Worm (Caenorhabditis elegans): ENCODE measurements around the gene fln-2.
"Not testable (repeated sequence)": the region's sequence is repeated elsewhere in the genome, so short reads cannot be mapped to it uniquely, and the experiment has no call there.

The fln-2 gene

DNA sequence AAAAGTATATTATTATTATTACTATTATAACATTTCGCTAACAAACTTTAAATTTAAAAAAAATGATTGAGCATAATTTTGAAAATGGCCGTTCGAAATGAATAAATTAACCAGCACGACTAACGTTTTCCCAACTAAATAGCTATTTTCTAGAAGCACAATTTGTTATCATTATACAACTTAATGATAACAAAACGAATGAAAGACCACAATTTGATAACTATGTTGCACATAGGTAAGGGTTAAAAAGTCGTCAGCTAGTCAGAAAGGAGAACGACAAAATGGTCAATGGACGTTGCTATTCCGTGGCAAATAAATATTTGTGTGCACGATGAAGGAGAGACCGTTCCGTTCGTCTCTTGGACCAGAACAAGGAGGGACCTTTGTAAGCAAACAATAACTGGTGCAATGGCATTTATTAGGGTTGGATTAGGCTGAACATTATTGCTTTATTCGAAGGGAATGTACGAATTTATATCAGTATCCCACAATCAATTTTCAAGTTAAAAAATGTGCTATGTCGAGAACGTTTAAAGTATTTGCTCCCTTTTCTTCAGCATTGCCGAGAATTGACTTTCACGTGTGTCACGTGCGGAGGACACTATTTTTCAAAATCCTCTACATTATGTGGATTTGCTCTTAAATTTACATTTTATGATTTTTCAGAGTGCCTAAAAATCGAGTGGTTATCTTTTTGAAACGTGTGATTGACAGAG is 55.1 kb downstream of the fln-2 start, which contains the start of gene ZK899.3:
TSS of gene ZK899.3 (plus strand) at position 666 of the 716 bp plus-strand sequence.
- no peak for TF ChIP-seq mef-2 (tag; optimal IDR thresholded peaks at IDR 0.05)
- TF ChIP-seq mdl-1 (tag; optimal IDR thresholded peaks at IDR 0.05), result no peak
- TF ChIP-seq ztf-4 (tag; optimal IDR thresholded peaks at IDR 0.05), result no peak
- TF ChIP-seq dsc-1 (tag; optimal IDR thresholded peaks at IDR 0.05), result no peak
- TF ChIP-seq skn-1 (tag; optimal IDR thresholded peaks at IDR 0.05), result no peak
- no peak for TF ChIP-seq isw-1 (GFP tag; IDR thresholded peaks at IDR 0.05)
- no peak for TF ChIP-seq lin-13 (GFP tag; optimal IDR thresholded peaks at IDR 0.05)
- no peak for TF ChIP-seq blmp-1 (tag; optimal IDR thresholded peaks at IDR 0.05)
- TF ChIP-seq fkh-10 (GFP tag; optimal IDR thresholded peaks at IDR 0.05), result no peak
- no peak for TF ChIP-seq unc-86 (tag; optimal IDR thresholded peaks at IDR 0.05)
- TF ChIP-seq aly-2 (tag; optimal IDR thresholded peaks at IDR 0.05), result no peak
- no peak for TF ChIP-seq sup-37 (GFP tag; optimal IDR thresholded peaks at IDR 0.05)
- TF ChIP-seq pqm-1 (tag; optimal IDR thresholded peaks at IDR 0.05), result no peak
- no peak for TF ChIP-seq hlh-4 (tag; optimal IDR thresholded peaks at IDR 0.05)
- no peak for TF ChIP-seq ztf-11 (tag; optimal IDR thresholded peaks at IDR 0.05)
- TF ChIP-seq hpl-2 (GFP tag; optimal IDR thresholded peaks at IDR 0.05), result no peak
- no peak for TF ChIP-seq F16B12.6 (tag; optimal IDR thresholded peaks at IDR 0.05)

DNA sequence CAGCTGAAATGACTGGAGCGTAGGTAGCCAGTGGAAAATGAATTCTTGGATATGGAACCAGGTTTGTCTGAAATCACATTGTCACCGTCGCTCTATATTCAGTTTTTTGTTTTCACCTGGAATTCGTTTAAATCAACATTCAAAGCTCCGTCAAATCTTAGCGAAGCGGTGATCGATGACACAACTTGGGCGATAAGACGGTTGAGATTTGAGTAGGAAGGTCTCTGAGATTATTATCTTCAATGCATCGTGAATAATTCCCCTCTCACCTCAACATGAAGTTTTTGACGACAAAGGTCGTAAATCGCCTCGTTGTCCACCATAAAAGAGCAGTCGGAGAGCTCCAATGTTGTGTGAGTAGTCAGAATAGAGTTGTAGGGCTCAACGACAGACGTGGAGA is 59.1 kb downstream of the fln-2 start:
- TF ChIP-seq tlp-1 (tag; optimal IDR thresholded peaks at IDR 0.05), result no peak
- TF ChIP-seq nhr-85 (tag), result peak; percentile 8

DNA sequence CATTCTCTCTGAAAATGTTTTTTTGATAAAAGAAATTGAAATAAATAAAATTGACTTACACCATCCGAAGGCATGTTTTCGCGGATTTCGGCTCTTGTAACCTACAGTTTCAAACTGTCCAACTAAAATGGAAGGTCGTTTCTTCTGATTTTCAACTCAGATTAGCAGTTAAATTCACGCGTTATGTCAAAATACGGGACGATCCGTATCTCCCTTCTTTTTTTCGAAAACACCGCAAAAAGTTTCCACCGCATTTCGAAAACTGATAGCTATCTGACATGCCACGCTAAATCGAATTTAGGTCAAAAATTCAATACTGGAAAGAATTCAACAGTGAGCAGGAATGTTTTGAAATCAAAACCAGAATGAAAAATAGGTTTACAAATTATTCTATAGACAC is 60.6 kb downstream of the fln-2 start, which contains the start of gene tba-8:
TSS of gene tba-8 (minus strand) at position 207 of the 400 bp plus-strand sequence.
- TF ChIP-seq elt-3 (tag; optimal IDR thresholded peaks at IDR 0.05) (no peak), nhr-85 (tag) (peak; percentile 79), lin-14 (GFP tag; optimal IDR thresholded peaks at IDR 0.05) (peak; percentile 25), blmp-1 (tag; optimal IDR thresholded peaks at IDR 0.05) (peak; percentile 19)

DNA sequence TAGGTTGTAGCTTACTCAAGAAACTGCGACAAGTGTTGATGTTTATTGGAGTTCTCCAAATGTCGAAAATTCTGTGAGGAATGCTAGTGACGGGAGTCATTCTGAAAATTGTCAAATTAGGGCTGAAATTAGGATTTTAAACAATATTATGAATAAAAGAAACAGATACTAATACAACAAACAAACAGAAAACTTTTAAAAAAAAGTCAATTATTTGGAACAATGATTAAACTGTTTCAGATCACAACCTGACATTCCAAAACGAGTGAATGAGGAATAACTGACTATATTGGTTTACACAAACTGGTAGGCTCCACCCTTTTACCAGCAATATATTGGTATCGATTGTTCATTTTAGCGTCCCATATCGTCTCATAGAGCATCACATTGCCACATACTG is 63.3 kb downstream of the fln-2 start, which contains the start of gene ZK899.5:
TSS of gene ZK899.5 (minus strand) at position 101 of the 400 bp plus-strand sequence.
- TF ChIP-seq vab-15 (tag; optimal IDR thresholded peaks at IDR 0.05); dpl-1 (GFP tag; optimal IDR thresholded peaks at IDR 0.05); isw-1 (GFP tag; IDR thresholded peaks at IDR 0.05): not testable (repeated sequence)

DNA sequence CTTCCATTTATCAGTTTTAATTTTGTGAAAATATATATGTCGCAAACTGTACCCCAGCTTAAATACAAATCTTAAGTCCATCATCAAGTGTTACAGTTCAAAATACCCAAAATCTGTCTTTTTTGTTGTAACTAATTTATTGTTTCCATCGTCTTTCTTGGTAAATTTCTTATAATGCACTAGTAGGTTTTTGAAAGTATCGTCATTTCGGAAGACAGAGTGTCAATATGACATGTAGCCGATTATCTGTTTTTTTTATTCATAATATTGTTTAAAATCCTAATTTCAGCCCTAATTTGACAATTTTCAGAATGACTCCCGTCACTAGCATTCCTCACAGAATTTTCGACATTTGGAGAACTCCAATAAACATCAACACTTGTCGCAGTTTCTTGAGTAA is 65.5 kb downstream of the fln-2 start, which contains the start of gene ZK899.6:
TSS of gene ZK899.6 (plus strand) at position 301 of the 400 bp plus-strand sequence.
- TF ChIP-seq elt-3, jun-1, nhr-47 (tag; optimal IDR thresholded peaks at IDR 0.05): not testable (repeated sequence)

DNA sequence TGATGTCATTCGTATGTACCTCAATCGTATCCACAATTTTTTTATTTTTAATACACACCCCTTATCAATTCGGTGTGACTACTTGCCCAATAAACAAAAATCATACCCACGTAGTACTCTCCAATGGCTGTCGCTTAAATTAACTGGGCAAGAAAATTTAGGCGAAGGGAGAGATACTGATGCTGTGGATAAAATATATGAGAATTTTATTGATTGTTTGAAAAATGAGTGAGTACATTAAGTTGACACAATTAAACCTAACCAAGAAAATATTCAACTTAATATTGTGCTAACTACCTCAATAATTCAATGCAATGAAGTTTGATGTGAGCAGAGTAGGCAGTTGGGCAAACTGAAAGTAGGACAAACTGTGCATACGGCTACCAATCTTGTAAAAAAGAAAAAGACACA is 68.2 kb downstream of the fln-2 start:
- TF ChIP-seq hpl-2 (GFP tag; optimal IDR thresholded peaks at IDR 0.05) (peak; percentile 99), mab-9 (GFP tag; IDR thresholded peaks at IDR 0.05) (peak; percentile 97), lsy-2 (tag; optimal IDR thresholded peaks at IDR 0.05) (peak; percentile 95 to 96), alr-1 (tag; optimal IDR thresholded peaks at IDR 0.05; ENCODE audit: borderline replicate concordance) (no peak), nhr-47 (tag; optimal IDR thresholded peaks at IDR 0.05) (peak; percentile 100), ztf-11 (tag; optimal IDR thresholded peaks at IDR 0.05) (peak; percentile 79 to 96), C04F5.9 (tag; optimal IDR thresholded peaks at IDR 0.05) (peak; percentile 92), nhr-12 (tag; optimal IDR thresholded peaks at IDR 0.05) (peak; percentile 87), dpl-1 (GFP tag; optimal IDR thresholded peaks at IDR 0.05) (peak; percentile 44 to 71 (median 64)), nhr-237 (tag; optimal IDR thresholded peaks at IDR 0.05) (peak; percentile 100), efl-3 (GFP tag; optimal IDR thresholded peaks at IDR 0.05) (peak; percentile 91), unc-62 (GFP tag; optimal IDR thresholded peaks at IDR 0.05) (no peak), lin-39 (tag; optimal IDR thresholded peaks at IDR 0.05) (peak; percentile 100), tbx-2 (tag; optimal IDR thresholded peaks at IDR 0.05) (peak; percentile 99), nhr-71 (tag; optimal IDR thresholded peaks at IDR 0.05) (peak; percentile 99), nhr-19 (GFP tag; conservative IDR thresholded peaks at IDR 0.05) (peak; percentile 98), snpc-4 (tag; optimal IDR thresholded peaks at IDR 0.05) (peak; percentile 93), fkh-10 (GFP tag; optimal IDR thresholded peaks at IDR 0.05) (peak; percentile 100), egl-13 (tag; optimal IDR thresholded peaks at IDR 0.05) (peak; percentile 99), ceh-63 (GFP tag; optimal IDR thresholded peaks at IDR 0.05) (peak; percentile 44), nhr-90 (tag; optimal IDR thresholded peaks at IDR 0.05; ENCODE audit: poor library complexity) (peak; percentile 100), isw-1 (GFP tag; IDR thresholded peaks at IDR 0.05) (peak; percentile 92)
